Worm (Caenorhabditis elegans): ENCODE measurements around the gene C14C11.1.

DNA sequence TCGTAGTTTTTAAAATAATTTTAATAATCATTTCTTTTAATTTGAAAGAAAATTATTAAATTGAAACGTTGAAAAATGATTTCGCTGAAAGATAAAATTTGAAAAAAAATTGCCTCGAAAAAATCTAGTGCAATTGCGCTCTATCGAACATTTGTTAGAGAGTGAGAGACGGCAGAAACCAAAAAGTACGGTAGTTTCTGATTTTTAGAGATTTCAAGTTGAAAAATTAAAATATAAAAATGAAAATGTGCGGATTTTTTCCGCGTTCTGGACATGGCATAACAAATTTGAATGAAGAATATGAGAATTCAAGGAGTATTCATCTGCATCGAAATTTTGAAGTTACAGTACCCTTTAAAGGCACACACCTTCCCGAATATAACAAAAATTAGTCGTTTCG, 44.0 kb upstream of the C14C11.1 start:
- no peak for TF ChIP-seq dao-5 (tag; optimal IDR thresholded peaks at IDR 0.05)
- TF ChIP-seq W03F9.2 (tag; optimal IDR thresholded peaks at IDR 0.05) = no peak
